Fruit fly (Drosophila melanogaster) whole organism, embryonic: ENCODE data around the gene CG16772.

ENCODE experiments used
- CG10147 ChIP-seq: fragments of 200-800 bp; sonication (Bioruptor generic); optimal IDR thresholded peaks from 2 replicates; lab custom pipeline; 2019; ENCODE audit warnings: missing biosample characterization, mild to moderate bottlenecking, missing genetic modification characterization, moderate library complexity
- CG10431 ChIP-seq: fragments of 200-800 bp; sonication (Bioruptor generic); optimal IDR thresholded peaks from 3 replicates; lab custom pipeline; 2018; ENCODE audit warnings: missing biosample characterization, mild to moderate bottlenecking, missing genetic modification characterization
- CG10654 ChIP-seq: fragments of 200-800 bp; sonication (Bioruptor generic); optimal IDR thresholded peaks from 2 replicates; lab custom pipeline; 2016; ENCODE audit warnings: missing biosample characterization, missing genetic modification characterization
- CG11695 ChIP-seq: fragments of 200-800 bp; sonication (Bioruptor generic); IDR thresholded peaks from 3 replicates; pipeline ENCODE4 v1.3.6; 2022; ENCODE audit warnings: missing biosample characterization, missing genetic modification characterization
- CG12391 ChIP-seq: fragments of 200-800 bp; sonication (Bioruptor generic); optimal IDR thresholded peaks from 3 replicates; lab custom pipeline; 2018; ENCODE audit warnings: missing biosample characterization, mild to moderate bottlenecking, missing genetic modification characterization, moderate library complexity
- CG15514 ChIP-seq: fragments of 200-800 bp; sonication (Bioruptor generic); optimal IDR thresholded peaks from 3 replicates; lab custom pipeline; 2017; ENCODE audit warnings: missing biosample characterization, missing genetic modification characterization, mild to moderate bottlenecking, moderate library complexity, missing genetic modification reagents
- CG15601 ChIP-seq: fragments of 200-800 bp; sonication (Bioruptor generic); optimal IDR thresholded peaks from 3 replicates; lab custom pipeline; 2019; ENCODE audit warnings: missing biosample characterization, mild to moderate bottlenecking, missing genetic modification characterization, moderate library complexity
- CG17802 ChIP-seq: fragments of 200-800 bp; sonication (Bioruptor generic); optimal IDR thresholded peaks from 2 replicates; lab custom pipeline; 2018; ENCODE audit warnings: missing biosample characterization, mild to moderate bottlenecking, missing genetic modification characterization, moderate library complexity
- CG2129 ChIP-seq: fragments of 200-800 bp; sonication (Bioruptor generic); IDR thresholded peaks from 2 replicates; pipeline ENCODE4 v1.3.6; 2022; ENCODE audit warnings: missing biosample characterization, missing genetic modification characterization; ENCODE audit not compliant: partially characterized antibody
- CG3065 ChIP-seq: fragments of 200-800 bp; sonication (Bioruptor generic); optimal IDR thresholded peaks from 2 replicates; lab custom pipeline; 2016; ENCODE audit warnings: missing biosample characterization, missing genetic modification characterization
- CG34422 ChIP-seq: fragments of 200-800 bp; sonication (Bioruptor generic); IDR thresholded peaks from 3 replicates; pipeline ENCODE4 v1.3.6; 2022; ENCODE audit warnings: missing biosample characterization, missing genetic modification characterization
- CG4282 ChIP-seq: fragments of 200-800 bp; sonication (Bioruptor generic); optimal IDR thresholded peaks from 2 replicates; lab custom pipeline; 2016; ENCODE audit warnings: missing biosample characterization, missing genetic modification characterization
- CG6683 ChIP-seq: fragments of 200-800 bp; sonication (Bioruptor generic); optimal IDR thresholded peaks from 2 replicates; lab custom pipeline; 2017; ENCODE audit warnings: missing biosample characterization, mild to moderate bottlenecking, missing genetic modification characterization, missing genetic modification reagents
- CG7271 ChIP-seq: fragments of 200-800 bp; sonication (Bioruptor generic); optimal IDR thresholded peaks from 2 replicates; lab custom pipeline; 2018; ENCODE audit warnings: missing biosample characterization, mild to moderate bottlenecking, missing genetic modification characterization, moderate library complexity
- CG8388 ChIP-seq: fragments of 200-800 bp; sonication (Bioruptor generic); optimal IDR thresholded peaks from 2 replicates; lab custom pipeline; 2019; ENCODE audit warnings: missing biosample characterization, mild to moderate bottlenecking, missing genetic modification characterization, moderate library complexity
- CG9609 ChIP-seq: fragments of 200-800 bp; sonication (Bioruptor generic); optimal IDR thresholded peaks from 3 replicates; lab custom pipeline; 2016; ENCODE audit warnings: missing biosample characterization, missing genetic modification characterization
- CTCF ChIP-seq: fragments of 200-800 bp; sonication (Bioruptor generic); optimal IDR thresholded peaks from 2 replicates; lab custom pipeline; 2017; ENCODE audit warnings: missing biosample characterization, mild to moderate bottlenecking, missing genetic modification characterization, moderate library complexity
- CoRest ChIP-seq: fragments of 200-800 bp; sonication (Bioruptor generic); optimal IDR thresholded peaks from 3 replicates; lab custom pipeline; 2018; ENCODE audit warnings: missing biosample characterization, mild to moderate bottlenecking, missing genetic modification characterization, moderate library complexity
- D19B ChIP-seq: fragments of 200-800 bp; sonication (Bioruptor generic); optimal IDR thresholded peaks from 2 replicates; lab custom pipeline; 2017; ENCODE audit warnings: missing biosample characterization, mild to moderate bottlenecking, missing genetic modification characterization
- Dad ChIP-seq: fragments of 200-800 bp; sonication (Bioruptor generic); optimal IDR thresholded peaks from 3 replicates; lab custom pipeline; 2016; ENCODE audit warnings: missing biosample characterization, missing genetic modification characterization
- Dip2 ChIP-seq: fragments of 200-800 bp; sonication (Bioruptor generic); IDR thresholded peaks from 2 replicates; pipeline ENCODE4 v1.3.6; 2022; ENCODE audit warnings: missing biosample characterization, missing genetic modification characterization
- Doc3 ChIP-seq: fragments of 200-800 bp; sonication (Bioruptor generic); IDR thresholded peaks from 3 replicates; pipeline ENCODE4 v1.3.6; 2022; ENCODE audit warnings: missing biosample characterization, missing genetic modification characterization; ENCODE audit not compliant: partially characterized antibody
- HHEX ChIP-seq: fragments of 200-800 bp; sonication (Bioruptor generic); optimal IDR thresholded peaks from 3 replicates; lab custom pipeline; 2017; ENCODE audit warnings: missing biosample characterization, mild to moderate bottlenecking, missing genetic modification characterization, missing genetic modification reagents
- HLH54F ChIP-seq: fragments of 200-800 bp; sonication (Bioruptor generic); optimal IDR thresholded peaks from 3 replicates; lab custom pipeline; 2016; ENCODE audit warnings: missing biosample characterization, missing genetic modification characterization
- Kr ChIP-seq: fragments of 200-800 bp; sonication (Bioruptor generic); optimal IDR thresholded peaks from 2 replicates; lab custom pipeline; 2017; ENCODE audit warnings: missing biosample characterization, mild to moderate bottlenecking, missing genetic modification characterization
- Nf-YC ChIP-seq: fragments of 200-800 bp; optimal IDR thresholded peaks from 3 replicates; lab custom pipeline; 2019; ENCODE audit warnings: missing biosample characterization, mild to moderate bottlenecking, missing genetic modification characterization, moderate library complexity
- Usf ChIP-seq: fragments of 200-800 bp; sonication (Bioruptor generic); optimal IDR thresholded peaks from 2 replicates; lab custom pipeline; 2017; ENCODE audit warnings: missing genotype, missing biosample characterization, missing genetic modification characterization
- Xbp1 ChIP-seq: fragments of 200-800 bp; sonication (Bioruptor generic); optimal IDR thresholded peaks from 3 replicates; lab custom pipeline; 2016; ENCODE audit warnings: missing biosample characterization, mild to moderate bottlenecking, missing genetic modification characterization
- ase ChIP-seq: fragments of 200-800 bp; sonication (Bioruptor generic); IDR thresholded peaks from 3 replicates; pipeline ENCODE4 v1.3.6; 2022; ENCODE audit warnings: missing biosample characterization, missing genetic modification characterization
- bigmax ChIP-seq: fragments of 200-800 bp; sonication (Bioruptor generic); optimal IDR thresholded peaks from 2 replicates; lab custom pipeline; 2018; ENCODE audit warnings: missing biosample characterization, mild to moderate bottlenecking, missing genetic modification characterization
- cg ChIP-seq: fragments of 200-800 bp; sonication (Bioruptor generic); optimal IDR thresholded peaks from 3 replicates; lab custom pipeline; 2019; ENCODE audit warnings: missing biosample characterization, mild to moderate bottlenecking, missing genetic modification characterization, moderate library complexity
- cwo ChIP-seq: fragments of 200-800 bp; sonication (Bioruptor generic); optimal IDR thresholded peaks from 3 replicates; lab custom pipeline; 2017; ENCODE audit warnings: missing biosample characterization, missing genetic modification characterization, mild to moderate bottlenecking, moderate library complexity, missing genetic modification reagents
- danr ChIP-seq: fragments of 200-800 bp; sonication (Bioruptor generic); IDR thresholded peaks from 2 replicates; pipeline ENCODE4 v1.3.6; 2022; ENCODE audit warnings: missing biosample characterization, missing genetic modification characterization
- dmrt11E ChIP-seq: fragments of 200-800 bp; sonication (Bioruptor generic); optimal IDR thresholded peaks from 3 replicates; lab custom pipeline; 2018; ENCODE audit warnings: missing biosample characterization, mild to moderate bottlenecking, missing genetic modification characterization, moderate library complexity
- fd64A ChIP-seq: fragments of 200-800 bp; sonication (Bioruptor generic); optimal IDR thresholded peaks from 3 replicates; lab custom pipeline; 2018; ENCODE audit warnings: missing biosample characterization, mild to moderate bottlenecking, missing genetic modification characterization
- fd96Cb ChIP-seq: fragments of 200-800 bp; sonication (Bioruptor generic); optimal IDR thresholded peaks from 2 replicates; lab custom pipeline; 2018; ENCODE audit warnings: missing biosample characterization, mild to moderate bottlenecking, missing genetic modification characterization, moderate library complexity
- gfzf ChIP-seq: fragments of 200-800 bp; sonication (Bioruptor generic); optimal IDR thresholded peaks from 2 replicates; lab custom pipeline; 2016; ENCODE audit warnings: missing biosample characterization, mild to moderate bottlenecking, missing genetic modification characterization, moderate library complexity
- lab ChIP-seq: fragments of 200-800 bp; sonication (Bioruptor generic); optimal IDR thresholded peaks from 3 replicates; lab custom pipeline; 2017; ENCODE audit warnings: missing biosample characterization, missing genetic modification characterization, mild to moderate bottlenecking, moderate library complexity, missing genetic modification reagents
- lola ChIP-seq, 3 experiments: fragments of >200 bp in 2 of 3; fragments of 200-800 bp in 1 of 3; sonication (Bioruptor generic) in 1 of 3; optimal IDR thresholded peaks; 2 replicates each; lab custom pipeline; 2017 to 2019; ENCODE audit warnings: missing biosample characterization in 3 of 3, missing genetic modification characterization in 3 of 3, mild to moderate bottlenecking in 1 of 3, moderate library complexity in 1 of 3
- nerfin-1 ChIP-seq: fragments of 200-800 bp; sonication (Bioruptor generic); optimal IDR thresholded peaks from 3 replicates; lab custom pipeline; 2019; ENCODE audit warnings: missing biosample characterization, mild to moderate bottlenecking, missing genetic modification characterization, moderate library complexity
- nmo ChIP-seq: fragments of 200-800 bp; sonication (Bioruptor generic); optimal IDR thresholded peaks from 2 replicates; lab custom pipeline; 2018; ENCODE audit warnings: missing biosample characterization, mild to moderate bottlenecking, missing genetic modification characterization, moderate library complexity
- oc ChIP-seq: fragments of 200-800 bp; sonication (Bioruptor generic); optimal IDR thresholded peaks from 2 replicates; lab custom pipeline; 2018; ENCODE audit warnings: missing biosample characterization, mild to moderate bottlenecking, missing genetic modification characterization, moderate library complexity
- shn ChIP-seq: fragments of 200-800 bp; sonication (Bioruptor generic); optimal IDR thresholded peaks from 3 replicates; lab custom pipeline; 2016; ENCODE audit warnings: missing biosample characterization, missing genetic modification characterization
- sim ChIP-seq: fragments of 200-800 bp; sonication (Bioruptor generic); IDR thresholded peaks from 2 replicates; pipeline ENCODE4 v1.3.6; 2022; ENCODE audit warnings: missing biosample characterization, missing genetic modification characterization
- sima ChIP-seq: fragments of 200-800 bp; sonication (Bioruptor generic); optimal IDR thresholded peaks from 2 replicates; lab custom pipeline; 2016; ENCODE audit warnings: missing biosample characterization, missing genetic modification characterization
- slbo ChIP-seq: fragments of 200-800 bp; sonication (Bioruptor generic); IDR thresholded peaks from 2 replicates; pipeline ENCODE4 v1.3.6; 2022; ENCODE audit warnings: missing biosample characterization, missing genetic modification characterization
- tio ChIP-seq: fragments of 200-800 bp; sonication (Bioruptor generic); optimal IDR thresholded peaks from 2 replicates; lab custom pipeline; 2017; ENCODE audit warnings: missing biosample characterization, missing genetic modification characterization, inconsistent platforms
- ttk ChIP-seq: fragments of 200-800 bp; sonication (Bioruptor generic); IDR thresholded peaks from 2 replicates; pipeline ENCODE4 v2.1.2; 2022; ENCODE audit warnings: missing biosample characterization, missing genetic modification characterization
- wek ChIP-seq: fragments of 200-800 bp; sonication (Bioruptor generic); optimal IDR thresholded peaks from 3 replicates; lab custom pipeline; 2018; ENCODE audit warnings: missing biosample characterization, mild to moderate bottlenecking, missing genetic modification characterization, moderate library complexity
- zen ChIP-seq: fragments of 200-800 bp; sonication (Bioruptor generic); optimal IDR thresholded peaks from 3 replicates; lab custom pipeline; 2018; ENCODE audit warnings: missing biosample characterization, mild to moderate bottlenecking, missing genetic modification characterization, moderate library complexity
- zfh1 ChIP-seq: fragments of 200-800 bp; sonication (Bioruptor generic); IDR thresholded peaks from 3 replicates; pipeline ENCODE4 v1.3.6; 2022; ENCODE audit warnings: missing biosample characterization, missing genetic modification characterization

CG16772 gene

DNA sequence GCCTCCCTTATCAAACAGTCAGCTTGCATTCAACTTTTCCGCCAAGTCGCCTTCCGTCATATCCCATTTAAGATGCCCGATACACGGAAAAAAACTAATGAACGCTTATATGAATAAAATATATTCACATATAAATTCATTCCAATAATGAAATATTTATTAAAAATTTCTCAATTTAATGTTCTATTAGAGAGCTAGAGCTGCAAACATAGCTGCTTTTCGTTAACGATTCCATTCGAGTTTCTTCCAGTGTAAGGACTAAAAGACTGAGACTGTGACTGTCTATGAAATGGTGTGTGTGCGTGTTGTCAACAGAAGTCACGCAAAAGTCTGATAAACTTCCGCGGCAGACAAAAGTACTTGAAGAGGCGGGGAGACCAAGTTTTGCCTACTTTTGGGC lies 32.4 kb upstream of the CG16772 start (continued):
- TF ChIP-seq Usf (GFP tag; lab: Kevin White, UChicago), result no peak
- TF ChIP-seq CG10654, result peak; percentile 20
- no peak for TF ChIP-seq oc
- TF ChIP-seq Nf-YC, result no peak
- peak; percentile 0 for TF ChIP-seq CTCF (GFP tag; lab: Kevin White, UChicago)
- TF ChIP-seq wek (GFP tag; lab: Kevin White, UChicago), result no peak
- TF ChIP-seq CG12391 (tag; lab: Kevin White, UChicago), result peak; percentile 53
- TF ChIP-seq CG15514 (GFP tag; lab: Kevin White, UChicago), result peak; percentile 21
- TF ChIP-seq zen (tag; lab: Kevin White, UChicago), result peak; percentile 33
- TF ChIP-seq danr (GFP tag; lab: Robert Waterston, UW), result no peak
- TF ChIP-seq slbo (GFP tag; lab: Robert Waterston, UW), result peak; percentile 53
- no peak for TF ChIP-seq CG4282 (GFP tag; lab: Kevin White, UChicago)
- TF ChIP-seq cwo (GFP tag; lab: Kevin White, UChicago), result peak; percentile 50
- no peak for TF ChIP-seq ttk (GFP tag; lab: Robert Waterston, UW)
- no peak for TF ChIP-seq CG9609
- TF ChIP-seq cg, result no peak
- peak; percentile 15 for TF ChIP-seq CG8388
- peak; percentile 83 for TF ChIP-seq lab (GFP tag; lab: Kevin White, UChicago)
- TF ChIP-seq CG17802 (tag; lab: Kevin White, UChicago), result no peak
- no peak for TF ChIP-seq fd64A (GFP tag; lab: Kevin White, UChicago)
- peak; percentile 4 for TF ChIP-seq CG15601 (tag; lab: Kevin White, UChicago)
- no peak for TF ChIP-seq D19B (GFP tag; lab: Kevin White, UChicago)
- TF ChIP-seq Dad (GFP tag; lab: Kevin White, UChicago), result no peak
- TF ChIP-seq dmrt11E (tag; lab: Kevin White, UChicago), result peak; percentile 6
- TF ChIP-seq gfzf (GFP tag; lab: Kevin White, UChicago), result no peak
- TF ChIP-seq lola (GFP tag; optimal IDR thresholded peaks at IDR 0.05; lab: Kevin White, UChicago), result no peak
- no peak for TF ChIP-seq zfh1 (GFP tag; lab: Robert Waterston, UW)
- TF ChIP-seq nmo (GFP tag; lab: Kevin White, UChicago), result peak; percentile 48
- peak; percentile 52 for TF ChIP-seq HHEX (GFP tag; lab: Kevin White, UChicago)
- TF ChIP-seq sim (GFP tag; lab: Robert Waterston, UW), result no peak
- TF ChIP-seq CG34422, result no peak
- TF ChIP-seq bigmax, result no peak
- no peak for TF ChIP-seq CG2129 (GFP tag; lab: Robert Waterston, UW)
- peak; percentile 35 for TF ChIP-seq fd96Cb (tag; lab: Kevin White, UChicago)
- no peak for TF ChIP-seq HLH54F
- TF ChIP-seq Xbp1, result peak; percentile 48
- no peak for TF ChIP-seq CG3065 (GFP tag; lab: Kevin White, UChicago)
- TF ChIP-seq ase (GFP tag; lab: Robert Waterston, UW), result no peak
- no peak for TF ChIP-seq Doc3 (GFP tag; lab: Robert Waterston, UW)
- TF ChIP-seq sima, result no peak
- TF ChIP-seq Kr (GFP tag; lab: Kevin White, UChicago), result no peak
- TF ChIP-seq CG6683 (GFP tag; lab: Kevin White, UChicago), result peak; percentile 34
- TF ChIP-seq CG10431 (GFP tag; lab: Kevin White, UChicago), result no peak
- peak; percentile 16 for TF ChIP-seq tio (GFP tag; lab: Kevin White, UChicago)
- no peak for TF ChIP-seq Dip2 (GFP tag; lab: Robert Waterston, UW)
- peak; percentile 34 for TF ChIP-seq CG10147
- TF ChIP-seq nerfin-1, result no peak
- 0 out of 3 replicates have a peak, but pooled peaks have one; percentile 52 for TF ChIP-seq CG11695 (GFP tag; lab: Robert Waterston, UW)
- TF ChIP-seq CG7271, result no peak
- no peak for TF ChIP-seq shn (GFP tag; lab: Kevin White, UChicago)
- peak; percentile 56 for TF ChIP-seq CoRest (tag; lab: Kevin White, UChicago)
